Fruit fly (Drosophila melanogaster): ENCODE measurements around the gene CG9150.

DNA sequence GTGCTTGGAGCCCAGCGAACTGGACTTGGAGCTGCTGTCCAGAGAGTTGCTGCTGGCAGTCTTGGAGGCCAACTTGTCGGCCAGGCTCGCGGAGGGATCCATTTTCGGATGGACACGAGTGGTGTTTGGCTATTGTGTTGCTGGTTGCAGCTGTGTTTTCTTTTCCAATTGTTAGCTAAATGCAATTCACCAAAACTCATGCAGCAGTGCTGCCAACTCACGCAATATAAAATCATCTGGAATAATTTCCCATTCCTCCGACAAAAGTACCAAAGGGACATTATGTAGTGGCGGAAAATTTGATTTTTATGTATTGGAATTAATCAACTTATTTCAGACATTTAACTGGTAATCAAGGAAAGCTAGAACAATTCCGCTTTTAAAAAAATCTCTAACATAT is 31.7 kb downstream of the CG9150 start, which contains the start of gene mtm:
- TF ChIP-seq CG16779 (tag; optimal IDR thresholded peaks at IDR 0.05), result no peak
- no peak for TF ChIP-seq CG32006 (GFP tag; optimal IDR thresholded peaks at IDR 0.05)
- TF ChIP-seq acj6 (GFP tag; optimal IDR thresholded peaks at IDR 0.05), result no peak
- no peak for TF ChIP-seq spab (GFP tag; optimal IDR thresholded peaks at IDR 0.05)

Data from whole organism, prepupa.